Fruit fly (Drosophila melanogaster): ENCODE data around the gene mRpL21.
A peak's percentile ranks its signal among the peaks of the same experiment; 100 is the strongest.

mRpL21 gene

dm6 chr3L:19230801-19231547, 23.9 kb downstream of the mRpL21 start (continued):
- TF ChIP-seq tin (GFP tag; optimal IDR thresholded peaks at IDR 0.05): no peak
- TF ChIP-seq ind (GFP tag; optimal IDR thresholded peaks at IDR 0.05): peak; percentile 21
- TF ChIP-seq sima (GFP tag; optimal IDR thresholded peaks at IDR 0.05): no peak
- no peak for TF ChIP-seq CG11560 (tag; IDR thresholded peaks at IDR 0.05)
- peak; percentile 9 for TF ChIP-seq nmo (GFP tag; optimal IDR thresholded peaks at IDR 0.05)
- TF ChIP-seq peb (GFP tag; IDR thresholded peaks at IDR 0.05): no peak
- TF ChIP-seq CG15696 (tag; optimal IDR thresholded peaks at IDR 0.05): no peak
- no peak for TF ChIP-seq sug (tag; optimal IDR thresholded peaks at IDR 0.05)
- TF ChIP-seq sisA (GFP tag; IDR thresholded peaks at IDR 0.05): no peak
- no peak for TF ChIP-seq Max (GFP tag; optimal IDR thresholded peaks at IDR 0.05)
- TF ChIP-seq Sox102F (GFP tag; optimal IDR thresholded peaks at IDR 0.05): peak; percentile 55
- peak; percentile 64 for TF ChIP-seq Ets65A (GFP tag)
- TF ChIP-seq CG9215 (GFP tag; IDR thresholded peaks at IDR 0.05): no peak
- TF ChIP-seq CG4730 (GFP tag; IDR thresholded peaks at IDR 0.05): no peak
- TF ChIP-seq Hr51 (GFP tag; optimal IDR thresholded peaks at IDR 0.05): peak in 1 of 2 experiments; percentile 67
- TF ChIP-seq CG2129 (GFP tag; IDR thresholded peaks at IDR 0.05; ENCODE audit: partially characterized antibody): no peak
- no peak for TF ChIP-seq CG7786 (GFP tag; optimal IDR thresholded peaks at IDR 0.05)
- no peak for TF ChIP-seq CG13624 (GFP tag; optimal IDR thresholded peaks at IDR 0.05)
- peak; percentile 71 for TF ChIP-seq gem (tag; optimal IDR thresholded peaks at IDR 0.05)
- peak; percentile 46 to 54 for TF ChIP-seq Trl (optimal IDR thresholded peaks at IDR 0.05)
- TF ChIP-seq Trl (GFP tag; optimal IDR thresholded peaks at IDR 0.05): no peak
- TF ChIP-seq al (GFP tag; IDR thresholded peaks at IDR 0.05): no peak
- peak; percentile 28 for TF ChIP-seq caup (GFP tag; optimal IDR thresholded peaks at IDR 0.05; ENCODE audit: severe bottlenecking)
- no peak for TF ChIP-seq ERR (GFP tag; optimal IDR thresholded peaks at IDR 0.05)
- peak; percentile 18 for TF ChIP-seq D19A (tag; optimal IDR thresholded peaks at IDR 0.05)
- TF ChIP-seq Spps (tag; optimal IDR thresholded peaks at IDR 0.05): no peak
- no peak for TF ChIP-seq cato (GFP tag; optimal IDR thresholded peaks at IDR 0.05; ENCODE audit: borderline replicate concordance)
- no peak for TF ChIP-seq Ravus (GFP tag; IDR thresholded peaks at IDR 0.05)
- no peak for TF ChIP-seq aop (GFP tag; IDR thresholded peaks at IDR 0.05)
- no peak for TF ChIP-seq CG7963 (GFP tag; IDR thresholded peaks at IDR 0.05; ENCODE audit: partially characterized antibody)
- no peak for TF ChIP-seq ash1 (GFP tag; optimal IDR thresholded peaks at IDR 0.05)
- TF ChIP-seq crp (GFP tag; optimal IDR thresholded peaks at IDR 0.05): no peak
- TF ChIP-seq NFAT (GFP tag; IDR thresholded peaks at IDR 0.05): no peak
- no peak for TF ChIP-seq CG14050 (GFP tag; IDR thresholded peaks at IDR 0.05)
- no peak for TF ChIP-seq CG11247 (GFP tag; IDR thresholded peaks at IDR 0.05)
- TF ChIP-seq tll (GFP tag; optimal IDR thresholded peaks at IDR 0.05): no peak
- TF ChIP-seq BEAF-32 (GFP tag; optimal IDR thresholded peaks at IDR 0.05): no peak
- TF ChIP-seq Bteb2 (GFP tag; optimal IDR thresholded peaks at IDR 0.05): no peak
- TF ChIP-seq CG10274 (GFP tag; optimal IDR thresholded peaks at IDR 0.05): no peak
- TF ChIP-seq cwo (GFP tag; optimal IDR thresholded peaks at IDR 0.05): no peak
- TF ChIP-seq Rx (GFP tag; IDR thresholded peaks at IDR 0.05): no peak
- no peak for TF ChIP-seq CG17328 (GFP tag; IDR thresholded peaks at IDR 0.05)
- no peak for TF ChIP-seq YL-1 (GFP tag; optimal IDR thresholded peaks at IDR 0.05)
- TF ChIP-seq CG8359 (GFP tag; optimal IDR thresholded peaks at IDR 0.05; ENCODE audit: borderline replicate concordance): no peak
- no peak for TF ChIP-seq croc (GFP tag; conservative IDR thresholded peaks at IDR 0.05)
- TF ChIP-seq CG30403 (GFP tag; optimal IDR thresholded peaks at IDR 0.05): peak; percentile 22
- TF ChIP-seq gce (GFP tag; IDR thresholded peaks at IDR 0.05): no peak
- peak; percentile 99 for TF ChIP-seq nerfin-1 (tag; optimal IDR thresholded peaks at IDR 0.05)
- TF ChIP-seq gcm (GFP tag; optimal IDR thresholded peaks at IDR 0.05): no peak
- TF ChIP-seq run (tag; optimal IDR thresholded peaks at IDR 0.05): no peak
